Worm (Caenorhabditis elegans) whole organism, midembryonic: ENCODE results near the gene ptr-20.

Experiments used
- T22C8.4 ChIP-seq: fragments of 200-800 bp; sonication (Bioruptor generic); IDR thresholded peaks from 2 replicates; pipeline ENCODE4 v1.3.6; 2022; ENCODE audit warnings: missing genetic modification characterization, missing compliant biosample characterization
- cog-1 ChIP-seq: sonication (generic microtip); optimal IDR thresholded peaks from 2 replicates; lab custom pipeline; 2016; ENCODE audit warnings: missing genetic modification characterization, missing compliant biosample characterization
- flt-1 ChIP-seq: fragments of 200-800 bp; sonication (Bioruptor generic); IDR thresholded peaks from 2 replicates; pipeline ENCODE4 v1.3.6; 2022; ENCODE audit warnings: missing genetic modification characterization, missing compliant biosample characterization
- klf-2 ChIP-seq: fragments of 200-800 bp; sonication (Bioruptor generic); conservative IDR thresholded peaks from 2 replicates; pipeline ENCODE4 v1.3.6; 2022; ENCODE audit warnings: missing genetic modification reagents, missing genetic modification characterization, missing compliant biosample characterization
- med-1 ChIP-seq: sonication (generic microtip); optimal IDR thresholded peaks from 2 replicates; lab custom pipeline; 2017; ENCODE audit warnings: missing genetic modification characterization, mild to moderate bottlenecking, missing compliant biosample characterization, antibody characterized with exemption, missing genetic modification reagents; ENCODE audit not compliant: insufficient read depth
- ref-1 ChIP-seq: fragments of 200-800 bp; sonication (Bioruptor generic); conservative IDR thresholded peaks from 2 replicates; pipeline ENCODE4 v1.3.6; 2022; ENCODE audit warnings: missing genetic modification reagents, missing genetic modification characterization, missing compliant biosample characterization
- tab-1 ChIP-seq: fragments of 200-800 bp; sonication (Bioruptor generic); IDR thresholded peaks from 2 replicates; pipeline ENCODE4 v1.3.6; 2022; ENCODE audit warnings: missing genetic modification characterization, missing compliant biosample characterization
- ztf-23 ChIP-seq: fragments of 200-800 bp; sonication (Bioruptor generic); IDR thresholded peaks from 2 replicates; pipeline ENCODE4 v1.3.6; 2022; ENCODE audit warnings: missing genetic modification reagents, missing genetic modification characterization, missing compliant biosample characterization
- ztf-29 ChIP-seq: fragments of 200-800 bp; sonication (Bioruptor generic); IDR thresholded peaks from 2 replicates; pipeline ENCODE4 v1.3.6; 2022; ENCODE audit warnings: missing genetic modification reagents, missing genetic modification characterization, missing compliant biosample characterization

The ptr-20 gene

DNA sequence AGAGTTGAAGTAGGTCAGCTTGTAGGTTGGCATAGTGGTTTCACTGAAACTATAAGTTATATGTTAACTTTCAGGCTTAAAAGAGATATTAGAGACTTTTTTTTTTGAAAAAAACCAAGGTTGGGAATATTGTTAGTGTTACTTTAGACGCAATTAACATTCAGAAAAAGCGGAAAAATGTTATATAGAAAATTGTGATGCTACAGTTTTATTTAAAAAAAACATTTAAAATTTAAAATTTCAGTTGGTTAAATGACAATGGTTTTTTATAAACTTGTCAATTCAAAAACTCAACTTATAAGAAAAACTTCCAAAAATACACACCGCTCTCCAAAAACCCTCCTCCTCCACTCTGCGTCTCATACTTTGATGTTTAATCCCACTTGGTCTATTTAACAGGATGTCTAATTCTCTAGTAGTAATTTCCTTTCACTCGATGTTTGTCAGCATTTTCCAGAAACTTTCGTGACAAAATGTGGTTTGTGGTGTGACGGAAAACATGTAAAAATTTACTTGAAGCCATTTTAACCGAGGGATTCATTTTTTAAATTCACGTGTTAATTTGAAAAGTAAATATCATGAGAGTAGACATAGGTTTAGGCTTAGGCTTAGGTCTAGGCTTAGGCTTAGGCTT lies 17.1 kb downstream of the ptr-20 start, which contains the start of gene gst-31:
TSS of gene gst-31 (minus strand) at position 51 of the 634 bp plus-strand sequence.
- TF ChIP-seq cog-1 (tag; lab: Kevin White, UChicago) (no peak), tab-1 (no peak)

DNA sequence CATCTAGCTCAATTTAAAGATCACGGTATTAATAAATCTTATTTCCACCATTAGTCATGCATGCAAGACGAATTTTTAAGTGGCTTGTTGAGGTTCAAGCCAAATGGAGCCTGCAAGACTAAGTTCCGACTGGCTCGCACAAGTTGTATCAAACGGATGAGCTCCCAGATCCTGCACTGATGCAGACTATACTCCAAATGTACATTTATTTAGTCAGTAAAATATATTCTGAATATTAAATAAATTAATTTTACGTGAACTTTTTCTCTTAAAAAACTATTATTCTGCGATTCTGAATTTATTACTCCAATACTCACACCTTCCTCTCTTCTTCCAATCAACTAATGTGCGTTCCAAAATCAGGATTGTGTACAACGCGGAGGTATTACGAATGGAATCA lies 17.7 kb downstream of the ptr-20 start, which contains the start of gene Y53F4B.36:
TSS of gene Y53F4B.36 (plus strand) at position 301 of the 400 bp plus-strand sequence.
- TF ChIP-seq ztf-23 (GFP tag; lab: Robert Waterston, UW) (no peak), ztf-29 (GFP tag; lab: Robert Waterston, UW) (no peak), ref-1 (GFP tag; lab: Robert Waterston, UW) (no peak), flt-1 (GFP tag; lab: Robert Waterston, UW) (no peak), T22C8.4 (GFP tag; lab: Robert Waterston, UW) (no peak), med-1 (GFP tag; lab: Kevin White, UChicago) (no peak), cog-1 (tag; lab: Kevin White, UChicago) (no peak), klf-2 (GFP tag; lab: Robert Waterston, UW) (no peak), tab-1 (no peak)

DNA sequence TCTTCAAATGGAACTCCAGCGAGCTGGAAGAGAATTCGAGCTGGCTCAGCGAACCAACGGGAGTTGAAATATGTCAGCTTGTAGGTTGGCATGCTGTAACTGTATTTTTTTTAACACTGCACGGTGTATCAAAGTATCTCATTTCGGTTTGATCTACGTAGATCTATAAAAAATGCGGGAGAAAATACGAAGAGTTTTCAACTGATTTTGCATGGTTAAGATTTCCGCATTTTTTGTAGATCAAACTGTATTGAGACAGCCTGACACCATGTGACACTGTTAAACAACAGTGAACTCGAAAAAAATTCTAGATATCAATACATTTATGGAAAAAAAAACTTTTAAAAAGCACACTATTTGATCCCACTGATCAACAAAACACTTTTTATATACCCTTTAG lies 20.5 kb downstream of the ptr-20 start, which contains the start of gene gst-32:
TSS of gene gst-32 (minus strand) at position 101 of the 400 bp plus-strand sequence.
- TF ChIP-seq T22C8.4 (GFP tag; lab: Robert Waterston, UW): no peak
- no peak for TF ChIP-seq ref-1 (GFP tag; lab: Robert Waterston, UW)
- no peak for TF ChIP-seq flt-1 (GFP tag; lab: Robert Waterston, UW)
- no peak for TF ChIP-seq tab-1
- no peak for TF ChIP-seq med-1 (GFP tag; lab: Kevin White, UChicago)
- no peak for TF ChIP-seq cog-1 (tag; lab: Kevin White, UChicago)
- no peak for TF ChIP-seq ztf-23 (GFP tag; lab: Robert Waterston, UW)
- TF ChIP-seq ztf-29 (GFP tag; lab: Robert Waterston, UW): no peak
- no peak for TF ChIP-seq klf-2 (GFP tag; lab: Robert Waterston, UW)

DNA sequence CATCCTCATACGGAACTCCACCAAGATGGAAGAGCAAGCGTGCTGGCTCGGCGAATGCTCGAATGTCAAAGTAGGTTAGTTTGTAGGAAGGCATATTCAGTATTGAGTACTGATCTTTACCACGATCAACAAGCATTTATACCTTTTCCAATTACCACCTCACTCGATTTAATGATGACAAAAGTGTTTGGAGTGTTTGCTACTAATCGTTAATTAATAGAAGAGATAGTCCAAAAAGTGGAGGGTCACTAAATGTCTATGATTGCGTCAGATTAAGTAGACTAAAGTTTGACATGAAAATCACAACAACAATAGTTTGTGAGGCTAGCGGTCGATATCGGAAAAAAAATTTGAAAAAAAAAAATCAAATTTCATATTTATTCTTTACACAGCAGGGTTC lies 25.2 kb downstream of the ptr-20 start, which contains the start of gene gst-34:
TSS of gene gst-34 (minus strand) at position 101 of the 400 bp plus-strand sequence.
- TF ChIP-seq med-1 (GFP tag; lab: Kevin White, UChicago) (no peak), ref-1 (GFP tag; lab: Robert Waterston, UW) (no peak), tab-1 (no peak), ztf-29 (GFP tag; lab: Robert Waterston, UW) (no peak), klf-2 (GFP tag; lab: Robert Waterston, UW) (no peak), T22C8.4 (GFP tag; lab: Robert Waterston, UW) (no peak), cog-1 (tag; lab: Kevin White, UChicago) (no peak), flt-1 (GFP tag; lab: Robert Waterston, UW) (no peak), ztf-23 (GFP tag; lab: Robert Waterston, UW) (no peak)

DNA sequence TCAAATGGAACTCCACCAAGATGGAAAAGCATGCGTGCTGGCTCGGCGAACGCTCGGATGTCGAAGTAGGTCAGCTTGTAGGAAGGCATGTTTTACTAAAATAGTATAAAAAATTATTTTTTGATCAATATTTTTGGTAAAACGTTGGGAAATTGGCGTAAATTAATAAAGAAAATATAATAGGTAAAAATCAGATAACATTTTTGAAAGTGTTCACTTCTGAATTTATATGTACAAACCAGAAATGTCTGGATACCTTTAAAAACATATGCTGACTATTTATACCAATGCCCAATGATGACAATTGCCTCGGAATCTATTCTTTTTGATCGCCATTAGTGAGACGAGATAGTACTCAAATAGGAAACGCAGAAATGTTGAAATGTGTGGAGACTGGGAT lies 27.3 kb downstream of the ptr-20 start, which contains the start of gene gst-35:
TSS of gene gst-35 (minus strand) at position 101 of the 400 bp plus-strand sequence.
- TF ChIP-seq ref-1 (GFP tag; lab: Robert Waterston, UW) (no peak), med-1 (GFP tag; lab: Kevin White, UChicago) (no peak), ztf-29 (GFP tag; lab: Robert Waterston, UW) (no peak), cog-1 (tag; lab: Kevin White, UChicago) (no peak)

DNA sequence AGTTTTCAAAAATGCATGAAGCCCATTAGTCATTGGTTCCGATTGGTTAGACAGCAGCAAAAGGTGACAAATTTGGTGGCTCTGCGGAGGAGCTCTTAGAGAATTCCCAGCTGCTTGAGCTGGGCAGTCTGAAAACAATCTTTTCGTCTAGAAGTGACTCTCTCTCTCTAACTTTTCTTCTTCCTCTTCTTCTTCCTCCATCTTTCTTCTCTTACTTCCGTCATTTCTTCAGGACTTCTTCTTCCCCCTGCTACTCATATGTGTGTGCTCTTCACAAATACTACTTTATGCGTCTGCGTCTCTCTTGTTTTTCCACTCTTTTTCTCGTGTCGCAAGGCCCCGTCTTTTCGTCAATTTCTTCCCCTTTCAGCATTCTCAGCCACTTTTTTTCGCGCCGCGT lies 32.0 kb downstream of the ptr-20 start:
- TF ChIP-seq med-1 (GFP tag; lab: Kevin White, UChicago) (no peak), T22C8.4 (GFP tag; lab: Robert Waterston, UW) (no peak), ref-1 (GFP tag; lab: Robert Waterston, UW) (no peak), tab-1 (no peak), ztf-23 (GFP tag; lab: Robert Waterston, UW) (no peak), flt-1 (GFP tag; lab: Robert Waterston, UW) (no peak), klf-2 (GFP tag; lab: Robert Waterston, UW) (no peak), cog-1 (tag; lab: Kevin White, UChicago) (no peak), ztf-29 (GFP tag; lab: Robert Waterston, UW) (no peak)

DNA sequence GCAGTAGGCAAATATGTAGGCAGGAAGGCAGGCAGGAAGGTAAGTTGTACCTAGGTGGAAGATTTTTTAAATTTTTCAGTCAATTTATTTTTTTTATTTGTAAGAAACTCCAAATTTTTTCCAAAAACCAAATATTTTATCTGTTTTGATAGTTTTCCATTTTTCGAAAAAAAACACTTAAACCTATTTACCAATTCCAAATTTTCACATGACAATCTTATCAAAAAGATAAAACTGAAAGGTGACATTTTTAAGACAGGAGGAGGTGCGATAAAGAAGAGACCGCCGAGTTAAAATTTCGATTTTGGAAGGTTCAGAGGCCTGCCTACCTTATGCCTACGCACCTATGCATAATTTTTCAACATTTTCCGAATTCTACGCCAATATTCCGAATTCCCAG lies 33.0 kb downstream of the ptr-20 start:
- TF ChIP-seq klf-2 (GFP tag; lab: Robert Waterston, UW) (no peak), T22C8.4 (GFP tag; lab: Robert Waterston, UW) (no peak), tab-1 (no peak), ztf-23 (GFP tag; lab: Robert Waterston, UW) (no peak), med-1 (GFP tag; lab: Kevin White, UChicago) (no peak), flt-1 (GFP tag; lab: Robert Waterston, UW) (no peak), ztf-29 (GFP tag; lab: Robert Waterston, UW) (no peak), cog-1 (tag; lab: Kevin White, UChicago) (no peak), ref-1 (GFP tag; lab: Robert Waterston, UW) (no peak)

DNA sequence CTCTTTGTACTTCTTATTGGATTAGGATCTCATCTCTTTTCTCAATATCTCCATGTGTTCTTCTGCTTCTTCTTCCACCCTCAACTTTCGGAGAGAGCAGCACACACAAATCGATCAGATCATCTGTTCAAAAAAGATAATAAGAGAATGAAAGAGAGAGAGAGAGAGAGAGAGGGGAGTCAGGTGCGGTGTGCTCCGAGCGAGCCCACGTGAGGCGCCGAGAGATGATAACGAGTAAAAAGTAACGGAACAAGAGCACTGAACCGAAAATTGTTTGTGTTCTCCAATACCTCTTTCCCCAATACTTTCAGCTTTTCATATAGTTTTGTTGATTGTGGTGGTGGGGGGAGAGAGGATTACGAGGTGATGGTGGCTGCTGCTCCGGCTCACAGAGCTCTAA lies 36.0 kb downstream of the ptr-20 start:
- TF ChIP-seq tab-1: no peak
- TF ChIP-seq ref-1 (GFP tag; lab: Robert Waterston, UW): no peak
- no peak for TF ChIP-seq ztf-23 (GFP tag; lab: Robert Waterston, UW)
- TF ChIP-seq ztf-29 (GFP tag; lab: Robert Waterston, UW): no peak
- no peak for TF ChIP-seq med-1 (GFP tag; lab: Kevin White, UChicago)
- no peak for TF ChIP-seq klf-2 (GFP tag; lab: Robert Waterston, UW)

DNA sequence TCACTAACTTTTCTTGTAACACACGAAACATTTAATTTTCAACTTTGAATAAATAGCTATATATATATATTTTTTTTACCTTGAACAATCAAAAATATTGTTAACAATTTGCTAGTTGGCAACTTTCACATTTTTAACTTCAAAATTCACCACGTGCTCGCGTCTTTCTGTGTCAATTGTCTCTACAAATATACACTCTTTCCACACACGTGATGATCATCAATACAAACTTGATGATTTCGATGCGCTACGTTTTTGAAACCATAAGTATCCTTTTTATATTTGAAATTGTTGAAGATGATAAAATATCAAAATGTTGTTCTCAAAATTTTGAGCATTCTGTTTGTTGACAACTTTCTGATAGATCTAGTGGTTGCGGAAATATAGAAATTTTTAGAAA lies 37.4 kb downstream of the ptr-20 start:
- no peak for TF ChIP-seq ztf-29 (GFP tag; lab: Robert Waterston, UW)
- no peak for TF ChIP-seq cog-1 (tag; lab: Kevin White, UChicago)
- no peak for TF ChIP-seq flt-1 (GFP tag; lab: Robert Waterston, UW)
- TF ChIP-seq ref-1 (GFP tag; lab: Robert Waterston, UW): no peak
- no peak for TF ChIP-seq ztf-23 (GFP tag; lab: Robert Waterston, UW)
- no peak for TF ChIP-seq tab-1
- TF ChIP-seq T22C8.4 (GFP tag; lab: Robert Waterston, UW): no peak
- no peak for TF ChIP-seq klf-2 (GFP tag; lab: Robert Waterston, UW)
- TF ChIP-seq med-1 (GFP tag; lab: Kevin White, UChicago): no peak
